Worm (Caenorhabditis elegans) whole organism, L4 larva: ENCODE results near the gene F53F1.4.

Experiments used
- skn-1 ChIP-seq: fragments of 150-350 bp; optimal IDR thresholded peaks from 2 replicates; lab custom pipeline; 2014; ENCODE audit warnings: missing biosample characterization, missing genetic modification characterization
- unc-130 ChIP-seq: sonication (generic microtip); optimal IDR thresholded peaks from 2 replicates; lab custom pipeline; 2016; ENCODE audit warnings: missing genetic modification reagents, missing genetic modification characterization, missing compliant biosample characterization

DNA sequence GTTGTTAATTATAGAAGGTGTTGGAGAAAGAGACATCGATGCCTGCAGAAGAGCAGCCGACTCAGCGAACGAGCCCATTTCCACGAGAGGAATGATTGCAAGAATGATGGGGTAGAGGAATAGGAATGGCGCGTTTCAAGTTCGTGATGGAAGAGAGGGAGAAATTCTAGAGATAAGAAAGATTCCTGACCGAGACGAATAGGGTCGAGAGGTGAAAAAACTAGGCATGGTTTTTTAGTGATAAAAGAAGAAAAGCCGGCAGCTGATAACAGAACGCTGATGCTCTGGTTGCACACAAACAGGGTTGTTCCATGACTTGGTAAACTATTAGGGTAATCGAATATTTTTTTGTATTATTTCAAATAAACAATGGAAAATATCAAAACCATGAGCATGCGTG, 38.1 kb upstream of the F53F1.4 start:
- TF ChIP-seq unc-130 (GFP tag; lab: Kevin White, UChicago) (no peak), skn-1 (tag; lab: Kevin White, UChicago) (no peak)
